Fruit fly (Drosophila melanogaster) whole organism, embryonic: ENCODE measurements around the gene Cyp4g15.
A peak's percentile ranks its signal among the peaks of the same experiment; 100 is the strongest.

Experiments
- ATbp ChIP-seq: fragments of 200-800 bp; sonication (Bioruptor generic); optimal IDR thresholded peaks from 2 replicates; lab custom pipeline; 2017; ENCODE audit warnings: missing biosample characterization, mild to moderate bottlenecking, missing genetic modification characterization, missing genetic modification reagents
- Adf1 ChIP-seq: fragments of 200-800 bp; sonication (Bioruptor generic); IDR thresholded peaks from 2 replicates; pipeline ENCODE4 v1.3.6; 2022; ENCODE audit warnings: missing biosample characterization, missing genetic modification characterization
- CG10321 ChIP-seq: fragments of 200-800 bp; sonication (Bioruptor generic); IDR thresholded peaks from 2 replicates; pipeline ENCODE4 v1.3.6; 2022; ENCODE audit warnings: missing biosample characterization, missing genetic modification characterization
- CG11085 ChIP-seq: fragments of 200-800 bp; sonication (Bioruptor generic); IDR thresholded peaks from 2 replicates; pipeline ENCODE4 v1.3.6; 2022; ENCODE audit warnings: missing biosample characterization, missing genetic modification characterization
- CG11504 ChIP-seq: fragments of 200-800 bp; sonication (Bioruptor generic); optimal IDR thresholded peaks from 3 replicates; lab custom pipeline; 2019; ENCODE audit warnings: missing biosample characterization, mild to moderate bottlenecking, missing genetic modification characterization, moderate library complexity
- CG12104 ChIP-seq: fragments of 200-800 bp; sonication (Bioruptor generic); optimal IDR thresholded peaks from 3 replicates; lab custom pipeline; 2016; ENCODE audit warnings: missing biosample characterization, missing genetic modification characterization
- CG12391 ChIP-seq: fragments of 200-800 bp; sonication (Bioruptor generic); optimal IDR thresholded peaks from 3 replicates; lab custom pipeline; 2018; ENCODE audit warnings: missing biosample characterization, mild to moderate bottlenecking, missing genetic modification characterization, moderate library complexity
- CG13894 ChIP-seq: fragments of 200-800 bp; sonication (Bioruptor generic); optimal IDR thresholded peaks from 3 replicates; lab custom pipeline; 2018; ENCODE audit warnings: missing biosample characterization, mild to moderate bottlenecking, missing genetic modification characterization, moderate library complexity
- CG14050 ChIP-seq: fragments of 200-800 bp; sonication (Bioruptor generic); IDR thresholded peaks from 3 replicates; pipeline ENCODE4 v1.3.6; 2022; ENCODE audit warnings: missing biosample characterization, missing genetic modification characterization
- CG1602 ChIP-seq: fragments of 200-800 bp; sonication (Bioruptor generic); optimal IDR thresholded peaks from 3 replicates; lab custom pipeline; 2016; ENCODE audit warnings: missing biosample characterization, missing genetic modification characterization
- CG16815 ChIP-seq: fragments of 200-800 bp; sonication (Bioruptor generic); optimal IDR thresholded peaks from 3 replicates; lab custom pipeline; 2017; ENCODE audit warnings: missing biosample characterization, mild to moderate bottlenecking, missing genetic modification characterization
- CG17802 ChIP-seq: fragments of 200-800 bp; sonication (Bioruptor generic); optimal IDR thresholded peaks from 2 replicates; lab custom pipeline; 2018; ENCODE audit warnings: missing biosample characterization, mild to moderate bottlenecking, missing genetic modification characterization, moderate library complexity
- CG17912 ChIP-seq: fragments of 200-800 bp; sonication (Bioruptor generic); optimal IDR thresholded peaks from 2 replicates; lab custom pipeline; 2018; ENCODE audit warnings: missing biosample characterization, mild to moderate bottlenecking, missing genetic modification characterization
- CG2120 ChIP-seq: fragments of 200-800 bp; sonication (Bioruptor generic); optimal IDR thresholded peaks from 3 replicates; lab custom pipeline; 2016; ENCODE audit warnings: missing biosample characterization, missing genetic modification characterization
- CG2199 ChIP-seq: fragments of 200-800 bp; sonication (Bioruptor generic); IDR thresholded peaks from 3 replicates; pipeline ENCODE4 v1.3.6; 2022; ENCODE audit warnings: missing biosample characterization, missing genetic modification characterization
- CG32772 ChIP-seq: fragments of 200-800 bp; sonication (Bioruptor generic); IDR thresholded peaks from 2 replicates; pipeline ENCODE4 v1.3.6; 2022; ENCODE audit warnings: missing biosample characterization, missing genetic modification characterization
- CG34376 ChIP-seq: fragments of 200-800 bp; sonication (Bioruptor generic); optimal IDR thresholded peaks from 2 replicates; lab custom pipeline; 2018; ENCODE audit warnings: missing biosample characterization, mild to moderate bottlenecking, missing genetic modification characterization
- CG42726 ChIP-seq: fragments of 200-800 bp; sonication (Bioruptor generic); IDR thresholded peaks from 2 replicates; pipeline ENCODE4 v1.3.6; 2022; ENCODE audit warnings: missing biosample characterization, missing genetic modification characterization; ENCODE audit not compliant: partially characterized antibody
- CG4360 ChIP-seq: fragments of 200-800 bp; sonication (Bioruptor generic); IDR thresholded peaks from 2 replicates; pipeline ENCODE4 v1.3.6; 2022; ENCODE audit warnings: missing biosample characterization, missing genetic modification characterization
- CG43689 ChIP-seq: fragments of 200-800 bp; sonication (Bioruptor generic); IDR thresholded peaks from 2 replicates; pipeline ENCODE4 v1.3.6; 2022; ENCODE audit warnings: missing biosample characterization, missing genetic modification characterization
- CG6254 ChIP-seq: fragments of 200-800 bp; sonication (Bioruptor generic); optimal IDR thresholded peaks from 3 replicates; lab custom pipeline; 2017; ENCODE audit warnings: mild to moderate bottlenecking, missing biosample characterization, missing genetic modification reagents, missing genetic modification characterization
- CG7745 ChIP-seq: fragments of 200-800 bp; sonication (Bioruptor generic); optimal IDR thresholded peaks from 2 replicates; lab custom pipeline; 2018; ENCODE audit warnings: missing biosample characterization, mild to moderate bottlenecking, missing genetic modification characterization, moderate library complexity
- CG9215 ChIP-seq: fragments of 200-800 bp; sonication (Bioruptor generic); IDR thresholded peaks from 2 replicates; pipeline ENCODE4 v1.3.6; 2022; ENCODE audit warnings: missing biosample characterization, missing genetic modification characterization
- CG9932 ChIP-seq: fragments of 200-800 bp; sonication (Bioruptor generic); IDR thresholded peaks from 2 replicates; pipeline ENCODE4 v1.3.6; 2022; ENCODE audit warnings: missing biosample characterization, missing genetic modification characterization
- CTCF ChIP-seq: fragments of 200-800 bp; sonication (Bioruptor generic); optimal IDR thresholded peaks from 2 replicates; lab custom pipeline; 2017; ENCODE audit warnings: missing biosample characterization, mild to moderate bottlenecking, missing genetic modification characterization, moderate library complexity
- Deaf1 ChIP-seq: fragments of 200-800 bp; optimal IDR thresholded peaks from 3 replicates; lab custom pipeline; 2019; ENCODE audit warnings: missing biosample characterization, mild to moderate bottlenecking, missing genetic modification characterization, moderate library complexity
- Dp ChIP-seq: fragments of 200-800 bp; sonication (Bioruptor generic); optimal IDR thresholded peaks from 2 replicates; lab custom pipeline; 2018; ENCODE audit warnings: missing biosample characterization, mild to moderate bottlenecking, missing genetic modification characterization, moderate library complexity
- Gug ChIP-seq: fragments of 200-800 bp; sonication (Bioruptor generic); IDR thresholded peaks from 4 replicates; pipeline ENCODE4 v1.3.6; 2022; ENCODE audit warnings: missing biosample characterization, missing genetic modification characterization
- HLH4C ChIP-seq: fragments of 200-800 bp; sonication (Bioruptor generic); IDR thresholded peaks from 3 replicates; pipeline ENCODE4 v1.3.6; 2022; ENCODE audit warnings: missing biosample characterization, missing genetic modification characterization; ENCODE audit not compliant: partially characterized antibody
- HLHmδ ChIP-seq: fragments of 200-800 bp; sonication (Bioruptor generic); optimal IDR thresholded peaks from 2 replicates; lab custom pipeline; 2018; ENCODE audit warnings: missing biosample characterization, mild to moderate bottlenecking, missing genetic modification characterization, moderate library complexity
- HmgZ ChIP-seq: fragments of 200-800 bp; sonication (Bioruptor generic); optimal IDR thresholded peaks from 2 replicates; lab custom pipeline; 2018; ENCODE audit warnings: missing biosample characterization, mild to moderate bottlenecking, missing genetic modification characterization
- Max ChIP-seq: fragments of 200-800 bp; sonication (Bioruptor generic); optimal IDR thresholded peaks from 2 replicates; lab custom pipeline; 2016; ENCODE audit warnings: missing biosample characterization, mild to moderate bottlenecking, missing genetic modification characterization
- PHDP ChIP-seq: fragments of 200-800 bp; sonication (Bioruptor generic); optimal IDR thresholded peaks from 3 replicates; lab custom pipeline; 2018; ENCODE audit warnings: missing biosample characterization, mild to moderate bottlenecking, missing genetic modification characterization, moderate library complexity
- Ptx1 ChIP-seq: fragments of 200-800 bp; sonication (Bioruptor generic); IDR thresholded peaks from 2 replicates; pipeline ENCODE4 v1.3.6; 2022; ENCODE audit warnings: missing biosample characterization, missing genetic modification characterization
- Tbp ChIP-seq: fragments of >200 bp; optimal IDR thresholded peaks from 2 replicates; lab custom pipeline; 2018; ENCODE audit warnings: missing biosample characterization, missing genetic modification characterization
- Xrp1 ChIP-seq: fragments of 200-800 bp; sonication (Bioruptor generic); IDR thresholded peaks from 2 replicates; pipeline ENCODE4 v1.3.6; 2022; ENCODE audit warnings: missing biosample characterization, missing genetic modification characterization
- abd-A ChIP-seq: fragments of 200-800 bp; sonication (Bioruptor generic); optimal IDR thresholded peaks from 3 replicates; lab custom pipeline; 2019; ENCODE audit warnings: missing biosample characterization, mild to moderate bottlenecking, missing genetic modification characterization, moderate library complexity
- chif ChIP-seq, 2 experiments: fragments of 200-800 bp; sonication (Bioruptor generic); optimal IDR thresholded peaks; 3 replicates each; lab custom pipeline; 2016; ENCODE audit warnings: missing biosample characterization in 2 of 2, missing genetic modification characterization in 2 of 2
- dysf ChIP-seq: fragments of 200-800 bp; sonication (Bioruptor generic); IDR thresholded peaks from 3 replicates; pipeline ENCODE4 v1.3.6; 2022; ENCODE audit warnings: missing biosample characterization, missing genetic modification characterization
- fd96Cb ChIP-seq: fragments of 200-800 bp; sonication (Bioruptor generic); optimal IDR thresholded peaks from 2 replicates; lab custom pipeline; 2018; ENCODE audit warnings: missing biosample characterization, mild to moderate bottlenecking, missing genetic modification characterization, moderate library complexity
- insv ChIP-seq, 2 experiments: fragments of 200-800 bp; sonication (Bioruptor generic); optimal IDR thresholded peaks; 3 replicates each; lab custom pipeline; 2016 to 2018; ENCODE audit warnings: missing biosample characterization in 2 of 2, missing genetic modification characterization in 2 of 2
- jing ChIP-seq: fragments of 200-800 bp; sonication (Bioruptor generic); optimal IDR thresholded peaks from 2 replicates; lab custom pipeline; 2018; ENCODE audit warnings: missing biosample characterization, mild to moderate bottlenecking, missing genetic modification characterization
- luna ChIP-seq: fragments of 200-800 bp; sonication (Bioruptor generic); optimal IDR thresholded peaks from 2 replicates; lab custom pipeline; 2016; ENCODE audit warnings: missing biosample characterization, missing genetic modification characterization
- oc ChIP-seq: fragments of 200-800 bp; sonication (Bioruptor generic); optimal IDR thresholded peaks from 2 replicates; lab custom pipeline; 2018; ENCODE audit warnings: missing biosample characterization, mild to moderate bottlenecking, missing genetic modification characterization, moderate library complexity
- sens-2 ChIP-seq: fragments of 200-800 bp; sonication (Bioruptor generic); IDR thresholded peaks from 2 replicates; pipeline ENCODE4 v1.3.6; 2022; ENCODE audit warnings: missing biosample characterization, missing genetic modification characterization
- sna ChIP-seq: fragments of 200-800 bp; sonication (Bioruptor generic); IDR thresholded peaks from 2 replicates; pipeline ENCODE4 v1.3.6; 2022; ENCODE audit warnings: missing biosample characterization, missing genetic modification characterization; ENCODE audit not compliant: partially characterized antibody
- tap ChIP-seq: fragments of 200-800 bp; optimal IDR thresholded peaks from 3 replicates; lab custom pipeline; 2019; ENCODE audit warnings: missing biosample characterization, mild to moderate bottlenecking, missing genetic modification characterization, moderate library complexity
- tgo ChIP-seq: fragments of 200-800 bp; sonication (Bioruptor generic); IDR thresholded peaks from 3 replicates; pipeline ENCODE4 v1.3.6; 2022; ENCODE audit warnings: missing biosample characterization, missing genetic modification characterization
- tio ChIP-seq: fragments of 200-800 bp; sonication (Bioruptor generic); optimal IDR thresholded peaks from 2 replicates; lab custom pipeline; 2017; ENCODE audit warnings: missing biosample characterization, missing genetic modification characterization, inconsistent platforms
- ttk ChIP-seq: fragments of 200-800 bp; sonication (Bioruptor generic); IDR thresholded peaks from 2 replicates; pipeline ENCODE4 v2.1.2; 2022; ENCODE audit warnings: missing biosample characterization, missing genetic modification characterization
- unc-4 ChIP-seq: fragments of 200-800 bp; sonication (Bioruptor generic); IDR thresholded peaks from 2 replicates; pipeline ENCODE4 v1.3.6; 2022; ENCODE audit warnings: missing biosample characterization, missing genetic modification characterization; ENCODE audit not compliant: partially characterized antibody
- usp ChIP-seq: fragments of >200 bp; optimal IDR thresholded peaks from 2 replicates; lab custom pipeline; 2017; ENCODE audit warnings: missing biosample characterization, missing genetic modification characterization

The Cyp4g15 gene

DNA sequence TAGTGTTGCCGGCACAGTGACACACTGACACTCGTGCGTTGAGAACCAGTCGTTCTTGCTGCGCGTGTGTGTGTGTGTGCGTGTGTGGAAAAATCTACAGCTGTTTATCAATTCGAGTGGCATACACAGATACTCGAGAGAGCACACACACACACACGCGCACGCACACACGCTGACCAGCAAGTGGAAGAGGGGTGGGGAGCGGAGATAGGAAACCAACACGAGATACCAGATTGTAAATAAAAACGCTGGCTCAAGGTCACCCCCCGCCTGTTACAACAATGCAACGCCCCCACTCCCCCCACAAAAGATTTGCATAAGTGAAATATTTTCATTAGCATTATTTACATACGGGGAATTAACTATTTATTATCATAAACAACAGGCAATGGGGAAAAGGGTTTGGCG, 49.6 kb upstream of the Cyp4g15 start (continued):
- no peak for TF ChIP-seq Ptx1
- peak; percentile 48 for TF ChIP-seq Xrp1
- TF ChIP-seq ATbp (GFP tag; lab: Kevin White, UChicago): peak; percentile 54
- peak; percentile 18 for TF ChIP-seq oc (tag; lab: Kevin White, UChicago)
- TF ChIP-seq usp: no peak
- no peak for TF ChIP-seq CG1602 (GFP tag; lab: Kevin White, UChicago)
- no peak for TF ChIP-seq CG4360 (GFP tag; lab: Robert Waterston, UW)
- no peak for TF ChIP-seq CG9932 (GFP tag; lab: Robert Waterston, UW)
- TF ChIP-seq sens-2 (GFP tag; lab: Robert Waterston, UW): no peak
- TF ChIP-seq Deaf1 (tag; lab: Kevin White, UChicago): peak; percentile 23
- no peak for TF ChIP-seq tio (GFP tag; lab: Kevin White, UChicago)
- 0 out of 3 replicates have a peak, but pooled peaks have one; percentile 12 for TF ChIP-seq dysf (GFP tag; lab: Robert Waterston, UW)
- peak; percentile 76 for TF ChIP-seq CG34376
- TF ChIP-seq CG43689: no peak
- TF ChIP-seq CG12104 (GFP tag; lab: Kevin White, UChicago): peak; percentile 6
- no peak for TF ChIP-seq CG11085 (GFP tag; lab: Robert Waterston, UW)
- no peak for TF ChIP-seq CG9215 (GFP tag; lab: Robert Waterston, UW)
- peak; percentile 42 for TF ChIP-seq HmgZ (tag; lab: Kevin White, UChicago)
- TF ChIP-seq CG11504: no peak
- TF ChIP-seq CG13894 (tag; lab: Kevin White, UChicago): no peak
- no peak for TF ChIP-seq unc-4 (GFP tag; lab: Robert Waterston, UW)
- TF ChIP-seq CG17802: no peak
- no peak for TF ChIP-seq chif (GFP tag; optimal IDR thresholded peaks at IDR 0.05; lab: Kevin White, UChicago)
- TF ChIP-seq tgo: no peak
- TF ChIP-seq Gug: no peak
- peak in 1 of 2 experiments; percentile 15 for TF ChIP-seq insv (GFP tag; optimal IDR thresholded peaks at IDR 0.05; lab: Kevin White, UChicago)
- TF ChIP-seq luna (GFP tag; lab: Kevin White, UChicago): no peak
- TF ChIP-seq ttk: no peak
- peak; percentile 3 for TF ChIP-seq tap (tag; lab: Kevin White, UChicago)
- no peak for TF ChIP-seq CG42726
- TF ChIP-seq CTCF (GFP tag; lab: Kevin White, UChicago): peak; percentile 5
- no peak for TF ChIP-seq CG32772
- TF ChIP-seq HLH4C (GFP tag; lab: Robert Waterston, UW): no peak
- no peak for TF ChIP-seq HLHmδ
- TF ChIP-seq Dp (GFP tag; lab: Kevin White, UChicago): no peak
- TF ChIP-seq CG17912 (GFP tag; lab: Kevin White, UChicago): no peak
- peak; percentile 57 for TF ChIP-seq PHDP
- no peak for TF ChIP-seq CG7745 (tag; lab: Kevin White, UChicago)
- no peak for TF ChIP-seq abd-A (tag; lab: Kevin White, UChicago)
- TF ChIP-seq CG2120 (GFP tag; lab: Kevin White, UChicago): no peak
- TF ChIP-seq CG12391 (tag; lab: Kevin White, UChicago): peak; percentile 36
- TF ChIP-seq Max (GFP tag; lab: Kevin White, UChicago): no peak
- no peak for TF ChIP-seq CG2199 (GFP tag; lab: Robert Waterston, UW)
- TF ChIP-seq Tbp (GFP tag; lab: Kevin White, UChicago): no peak
- TF ChIP-seq CG6254 (GFP tag; lab: Kevin White, UChicago): peak; percentile 37
- no peak for TF ChIP-seq CG14050 (GFP tag; lab: Robert Waterston, UW)
- TF ChIP-seq fd96Cb: peak; percentile 20
- no peak for TF ChIP-seq CG10321 (GFP tag; lab: Robert Waterston, UW)
- peak; percentile 31; the same call in 1 of the 2 replicates for TF ChIP-seq Adf1 (GFP tag; lab: Robert Waterston, UW)
- no peak for TF ChIP-seq CG16815
- TF ChIP-seq jing (GFP tag; lab: Kevin White, UChicago): no peak
- TF ChIP-seq sna (GFP tag; lab: Robert Waterston, UW): 0 out of 2 replicates have a peak, but pooled peaks have one; percentile 21
